Worm (Caenorhabditis elegans) whole organism, midembryonic: ENCODE measurements around the gene Y14H12A.1.

ENCODE experiments used
- T22C8.4 ChIP-seq: fragments of 200-800 bp; sonication (Bioruptor generic); IDR thresholded peaks from 2 replicates; pipeline ENCODE4 v1.3.6; 2022; ENCODE audit warnings: missing genetic modification characterization, missing compliant biosample characterization
- cog-1 ChIP-seq: sonication (generic microtip); optimal IDR thresholded peaks from 2 replicates; lab custom pipeline; 2016; ENCODE audit warnings: missing genetic modification characterization, missing compliant biosample characterization
- flt-1 ChIP-seq: fragments of 200-800 bp; sonication (Bioruptor generic); IDR thresholded peaks from 2 replicates; pipeline ENCODE4 v1.3.6; 2022; ENCODE audit warnings: missing genetic modification characterization, missing compliant biosample characterization
- klf-2 ChIP-seq: fragments of 200-800 bp; sonication (Bioruptor generic); conservative IDR thresholded peaks from 2 replicates; pipeline ENCODE4 v1.3.6; 2022; ENCODE audit warnings: missing genetic modification reagents, missing genetic modification characterization, missing compliant biosample characterization
- med-1 ChIP-seq: sonication (generic microtip); optimal IDR thresholded peaks from 2 replicates; lab custom pipeline; 2017; ENCODE audit warnings: missing genetic modification characterization, mild to moderate bottlenecking, missing compliant biosample characterization, antibody characterized with exemption, missing genetic modification reagents; ENCODE audit not compliant: insufficient read depth
- ref-1 ChIP-seq: fragments of 200-800 bp; sonication (Bioruptor generic); conservative IDR thresholded peaks from 2 replicates; pipeline ENCODE4 v1.3.6; 2022; ENCODE audit warnings: missing genetic modification reagents, missing genetic modification characterization, missing compliant biosample characterization
- tab-1 ChIP-seq: fragments of 200-800 bp; sonication (Bioruptor generic); IDR thresholded peaks from 2 replicates; pipeline ENCODE4 v1.3.6; 2022; ENCODE audit warnings: missing genetic modification characterization, missing compliant biosample characterization
- ztf-23 ChIP-seq: fragments of 200-800 bp; sonication (Bioruptor generic); IDR thresholded peaks from 2 replicates; pipeline ENCODE4 v1.3.6; 2022; ENCODE audit warnings: missing genetic modification reagents, missing genetic modification characterization, missing compliant biosample characterization
- ztf-29 ChIP-seq: fragments of 200-800 bp; sonication (Bioruptor generic); IDR thresholded peaks from 2 replicates; pipeline ENCODE4 v1.3.6; 2022; ENCODE audit warnings: missing genetic modification reagents, missing genetic modification characterization, missing compliant biosample characterization

The Y14H12A.1 gene

DNA sequence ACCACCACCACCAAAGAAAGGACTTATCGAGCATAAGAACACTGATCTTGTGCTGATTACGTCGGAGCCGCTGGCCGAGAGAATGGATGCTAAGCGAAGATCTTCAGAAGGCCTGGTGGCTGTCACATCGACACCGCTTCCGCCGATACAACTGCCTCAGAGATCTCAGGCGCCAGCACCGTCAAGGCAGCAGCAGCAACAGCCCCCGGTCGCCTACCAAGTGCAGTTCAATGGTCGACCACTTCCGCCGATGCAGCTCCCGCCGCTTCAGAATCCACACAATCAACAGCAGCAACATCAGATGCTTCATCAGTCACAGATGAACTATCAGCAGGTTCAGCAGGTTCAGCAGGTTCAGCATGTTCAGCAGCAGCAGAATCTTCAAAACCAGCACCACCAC is 25.9 kb upstream of the Y14H12A.1 start:
- TF ChIP-seq tab-1 (no peak), med-1 (GFP tag; lab: Kevin White, UChicago) (no peak), ztf-29 (no peak), T22C8.4 (no peak), ztf-23 (GFP tag; lab: Robert Waterston, UW) (no peak), ref-1 (GFP tag; lab: Robert Waterston, UW) (no peak), flt-1 (GFP tag; lab: Robert Waterston, UW) (no peak), cog-1 (no peak), klf-2 (GFP tag; lab: Robert Waterston, UW) (no peak)

- TF ChIP-seq tab-1 (0 out of 2 replicates have a peak, but pooled peaks have one; percentile 11), klf-2 (GFP tag; lab: Robert Waterston, UW) (no peak)
These were observed 24.9 kb upstream of the Y14H12A.1 start for ce11 chrII:3968070-3968469.

DNA sequence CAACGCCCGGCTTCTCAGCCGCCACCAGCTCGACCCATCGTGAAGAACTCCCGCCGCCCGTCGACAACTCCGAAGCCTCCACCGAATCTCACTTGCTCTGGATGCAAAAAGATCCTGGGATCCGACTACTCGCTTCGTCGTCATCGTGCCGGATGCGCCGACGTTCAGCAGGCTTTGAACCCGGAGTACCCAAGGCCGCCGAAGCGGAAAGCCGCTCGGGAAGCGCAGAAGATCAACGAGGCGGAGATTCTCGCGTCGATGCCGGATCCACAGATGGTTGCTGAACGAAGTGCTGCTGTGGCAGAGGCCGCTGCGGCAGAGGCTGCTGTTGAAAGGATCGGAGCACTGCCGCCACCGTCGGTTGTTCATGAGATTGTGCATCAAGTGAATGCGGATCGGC is 24.2 kb upstream of the Y14H12A.1 start:
- no peak for TF ChIP-seq flt-1 (GFP tag; lab: Robert Waterston, UW)
- TF ChIP-seq tab-1 = no peak
- no peak for TF ChIP-seq ztf-23 (GFP tag; lab: Robert Waterston, UW)
- TF ChIP-seq ref-1 (GFP tag; lab: Robert Waterston, UW) = no peak
- no peak for TF ChIP-seq klf-2 (GFP tag; lab: Robert Waterston, UW)
- TF ChIP-seq T22C8.4 = no peak
- TF ChIP-seq cog-1 = no peak
- TF ChIP-seq ztf-29 = no peak
- TF ChIP-seq med-1 (GFP tag; lab: Kevin White, UChicago) = no peak

- TF ChIP-seq T22C8.4 (no peak), ref-1 (GFP tag; lab: Robert Waterston, UW) (no peak), ztf-29 (no peak), cog-1 (no peak), tab-1 (no peak), ztf-23 (GFP tag; lab: Robert Waterston, UW) (no peak), flt-1 (GFP tag; lab: Robert Waterston, UW) (no peak), med-1 (GFP tag; lab: Kevin White, UChicago) (no peak), klf-2 (GFP tag; lab: Robert Waterston, UW) (no peak)
These were observed 20.8 kb upstream of the Y14H12A.1 start, which contains the start of gene K10G6.9 for ce11 chrII:3972153-3972552. Gene K10G6.9, plus strand, starts transcription at chrII:3972262.

DNA sequence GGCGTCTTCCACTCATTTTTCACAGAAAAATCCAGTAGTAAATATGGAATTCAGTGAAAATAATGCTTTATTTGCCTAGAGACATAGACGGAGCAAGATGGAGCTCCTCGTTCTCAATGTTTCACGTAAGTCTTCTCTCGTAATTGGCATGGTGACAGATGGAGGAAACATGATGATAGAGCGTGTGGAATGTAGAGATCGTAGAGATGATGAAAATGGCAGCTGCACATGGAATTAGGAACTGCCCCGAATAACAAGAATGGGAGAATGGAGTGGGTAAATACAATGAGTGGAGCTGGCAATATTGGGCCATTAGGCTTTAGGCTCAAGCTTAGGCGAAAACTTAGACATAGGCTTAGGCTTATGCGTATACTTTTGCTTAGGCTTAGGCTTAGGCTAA is 18.0 kb upstream of the Y14H12A.1 start, which contains the start of gene cank-26:
Gene cank-26, minus strand, starts transcription at position 113 of the 400 bp plus-strand sequence.
- TF ChIP-seq ref-1 (GFP tag; lab: Robert Waterston, UW) (no peak), klf-2 (GFP tag; lab: Robert Waterston, UW) (no peak), cog-1 (peak; percentile 32)

DNA sequence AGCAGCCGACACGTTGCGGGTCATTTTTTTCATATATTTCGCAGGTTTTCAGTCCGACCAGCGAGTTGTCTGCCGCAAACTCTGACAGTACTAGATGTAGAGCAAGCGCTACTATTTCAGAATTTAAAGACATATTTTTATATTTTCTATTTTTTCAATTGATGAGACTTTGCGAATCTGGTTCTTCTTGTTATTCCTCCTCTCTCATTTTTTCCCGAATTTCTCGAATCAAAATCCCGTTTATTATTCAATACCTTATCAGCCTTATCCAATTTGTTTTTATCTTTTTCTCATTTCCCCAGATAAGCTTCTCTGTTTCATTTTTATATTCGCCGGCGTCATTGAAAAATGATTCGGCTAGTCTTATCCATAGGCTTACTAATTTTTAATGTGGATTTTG is 17.1 kb upstream of the Y14H12A.1 start, which contains the start of gene dos-2:
Gene dos-2, plus strand, starts transcription at position 301 of the 400 bp plus-strand sequence.
- TF ChIP-seq flt-1 (GFP tag; lab: Robert Waterston, UW) (no peak), T22C8.4 (no peak), klf-2 (GFP tag; lab: Robert Waterston, UW) (no peak), ztf-29 (no peak), ref-1 (GFP tag; lab: Robert Waterston, UW) (no peak), ztf-23 (GFP tag; lab: Robert Waterston, UW) (no peak), cog-1 (no peak), tab-1 (no peak), med-1 (GFP tag; lab: Kevin White, UChicago) (no peak)

ce11 chrII:3978198-3978597 is 14.8 kb upstream of the Y14H12A.1 start:
- TF ChIP-seq cog-1 = no peak
- no peak for TF ChIP-seq med-1 (GFP tag; lab: Kevin White, UChicago)

ce11 chrII:3980373-3980772 is 12.6 kb upstream of the Y14H12A.1 start:
- TF ChIP-seq med-1 (GFP tag; lab: Kevin White, UChicago) = no peak
- no peak for TF ChIP-seq cog-1
- no peak for TF ChIP-seq ztf-23 (GFP tag; lab: Robert Waterston, UW)
- no peak for TF ChIP-seq flt-1 (GFP tag; lab: Robert Waterston, UW)
- no peak for TF ChIP-seq ref-1 (GFP tag; lab: Robert Waterston, UW)
- no peak for TF ChIP-seq tab-1
- TF ChIP-seq klf-2 (GFP tag; lab: Robert Waterston, UW) = no peak
- no peak for TF ChIP-seq ztf-29
- TF ChIP-seq T22C8.4 = no peak

DNA sequence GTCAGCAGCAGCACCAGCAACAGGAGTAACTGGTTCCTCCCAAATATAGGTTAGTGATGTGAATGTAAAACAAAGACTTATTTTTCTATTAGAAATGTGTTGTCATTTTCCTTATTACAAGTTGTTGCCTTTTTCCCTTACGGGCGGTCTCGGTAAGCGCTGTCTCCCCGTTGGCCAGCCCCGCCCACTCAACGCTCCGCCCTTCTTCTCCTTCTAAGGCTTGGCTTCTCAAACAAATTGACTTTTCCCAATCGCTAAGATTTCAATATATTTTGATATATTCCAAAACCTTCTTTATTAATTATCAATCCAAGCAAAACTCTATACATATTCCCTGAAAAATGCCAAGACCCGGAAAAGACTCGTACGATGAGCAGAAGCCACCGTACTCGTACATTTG is 10.7 kb upstream of the Y14H12A.1 start, which contains the start of gene lin-31:
Gene lin-31, plus strand, starts transcription at position 237 of the 400 bp plus-strand sequence.
- no peak for TF ChIP-seq tab-1
- TF ChIP-seq ztf-23 (GFP tag; lab: Robert Waterston, UW) = no peak
- TF ChIP-seq ref-1 (GFP tag; lab: Robert Waterston, UW) = no peak
- TF ChIP-seq T22C8.4 = no peak
- TF ChIP-seq klf-2 (GFP tag; lab: Robert Waterston, UW) = no peak
- TF ChIP-seq flt-1 (GFP tag; lab: Robert Waterston, UW) = no peak
- TF ChIP-seq ztf-29 = no peak
- TF ChIP-seq med-1 (GFP tag; lab: Kevin White, UChicago) = no peak
- TF ChIP-seq cog-1 = no peak

ce11 chrII:3984242-3984641 is 8.8 kb upstream of the Y14H12A.1 start:
- TF ChIP-seq tab-1 = no peak
- no peak for TF ChIP-seq flt-1 (GFP tag; lab: Robert Waterston, UW)
- no peak for TF ChIP-seq med-1 (GFP tag; lab: Kevin White, UChicago)
- no peak for TF ChIP-seq T22C8.4
- TF ChIP-seq ztf-23 (GFP tag; lab: Robert Waterston, UW) = no peak
- no peak for TF ChIP-seq ref-1 (GFP tag; lab: Robert Waterston, UW)
- TF ChIP-seq cog-1 = no peak
- TF ChIP-seq ztf-29 = no peak
- no peak for TF ChIP-seq klf-2 (GFP tag; lab: Robert Waterston, UW)
